Worm (Caenorhabditis elegans) whole organism, young adult: ENCODE results near the gene Y61A9LA.10.

Source experiments
- C17E4.6 ChIP-seq: fragments of 200-800 bp; sonication (Bioruptor generic); IDR thresholded peaks from 2 replicates; pipeline ENCODE4 v1.3.6; 2022; ENCODE audit warnings: missing genetic modification reagents, missing genetic modification characterization, missing compliant biosample characterization
- F37B4.10 ChIP-seq: fragments of 200-800 bp; sonication (Bioruptor generic); IDR thresholded peaks from 2 replicates; pipeline ENCODE4 v1.3.6; 2022; ENCODE audit warnings: missing genetic modification characterization, missing compliant biosample characterization
- bed-1 ChIP-seq: fragments of 200-800 bp; sonication (Bioruptor generic); IDR thresholded peaks from 2 replicates; pipeline ENCODE4 v1.3.6; 2022; ENCODE audit warnings: missing genetic modification reagents, missing genetic modification characterization, missing compliant biosample characterization
- ceh-91 ChIP-seq: fragments of 200-800 bp; sonication (Bioruptor generic); IDR thresholded peaks from 2 replicates; pipeline ENCODE4 v1.3.6; 2022; ENCODE audit warnings: missing genetic modification reagents, missing genetic modification characterization, missing compliant biosample characterization
- ets-4 ChIP-seq: fragments of 200-800 bp; sonication (Bioruptor generic); optimal IDR thresholded peaks from 2 replicates; lab custom pipeline; 2018; ENCODE audit warnings: mild to moderate bottlenecking, missing genetic modification characterization, missing compliant biosample characterization
- hrde-1 ChIP-seq: sonication (generic microtip); optimal IDR thresholded peaks from 2 replicates; lab custom pipeline; 2016; ENCODE audit warnings: missing genetic modification characterization, mild to moderate bottlenecking, missing compliant biosample characterization, moderate library complexity, missing genotype, missing genetic modification reagents, borderline replicate concordance
- lsy-27 ChIP-seq: sonication (generic microtip); optimal IDR thresholded peaks from 2 replicates; lab custom pipeline; 2017; ENCODE audit warnings: missing genetic modification characterization, mild to moderate bottlenecking, missing compliant biosample characterization, antibody characterized with exemption, missing genotype, borderline replicate concordance; ENCODE audit not compliant: insufficient read depth
- nfya-1 ChIP-seq: sonication (generic microtip); optimal IDR thresholded peaks from 2 replicates; lab custom pipeline; 2017; ENCODE audit warnings: antibody characterized with exemption, missing compliant biosample characterization, missing genetic modification characterization, borderline replicate concordance; ENCODE audit not compliant: insufficient read depth
- ztf-25 ChIP-seq: fragments of 200-800 bp; sonication (Bioruptor generic); IDR thresholded peaks from 2 replicates; pipeline ENCODE4 v1.3.6; 2022; ENCODE audit warnings: missing genetic modification reagents, missing genetic modification characterization, missing compliant biosample characterization

- TF ChIP-seq bed-1 (GFP tag; lab: Robert Waterston, UW) (no peak), F37B4.10 (GFP tag; lab: Robert Waterston, UW) (no peak), ztf-25 (GFP tag; lab: Robert Waterston, UW) (no peak), lsy-27 (tag; lab: Kevin White, UChicago) (no peak), ceh-91 (GFP tag; lab: Robert Waterston, UW) (no peak), ets-4 (GFP tag; lab: Kevin White, UChicago) (no peak), nfya-1 (tag; lab: Kevin White, UChicago) (no peak), C17E4.6 (no peak), hrde-1 (tag; lab: Kevin White, UChicago) (no peak)
Measured at ce11 chrV:4651480-4651879, 35.9 kb upstream of the Y61A9LA.10 start.
